6 worm cellular contexts compared by ENCODE assay signal in genomic region chrIV:14609774-14610173, ce11.
TF ChIP-seq lines count a peak whose summit lies in the region.

No protein-coding gene starts in this region.

TF ChIP-seq in whole organism, L1 larva, 84 proteins besides CTCF, POLR2A, EP300 and RAD21 (continues in another document):
- TF ChIP-seq nhr-85 (tag; lab: Kevin White, UChicago): peak; percentile 84
- peak; percentile 68 for TF ChIP-seq nhr-20 (tag; optimal IDR thresholded peaks at IDR 0.05; lab: Kevin White, UChicago)
- peak; percentile 33 for TF ChIP-seq mep-1 (tag; optimal IDR thresholded peaks at IDR 0.05; lab: Kevin White, UChicago)
- peak; percentile 1 for TF ChIP-seq nhr-90 (tag; optimal IDR thresholded peaks at IDR 0.05; lab: Kevin White, UChicago; ENCODE audit: poor library complexity)
- peak; percentile 72 for TF ChIP-seq skn-1 (tag; optimal IDR thresholded peaks at IDR 0.05; lab: Kevin White, UChicago)
- peak; percentile 19 for TF ChIP-seq blmp-1 (tag; optimal IDR thresholded peaks at IDR 0.05; lab: Kevin White, UChicago)
- TF ChIP-seq unc-62 (GFP tag; optimal IDR thresholded peaks at IDR 0.05; lab: Kevin White, UChicago): no peak
- no peak for TF ChIP-seq lsy-2 (tag; optimal IDR thresholded peaks at IDR 0.05; lab: Kevin White, UChicago)
- peak; percentile 30 for TF ChIP-seq snu-23 (GFP tag; optimal IDR thresholded peaks at IDR 0.05; lab: Kevin White, UChicago)
- TF ChIP-seq lin-35 (GFP tag; optimal IDR thresholded peaks at IDR 0.05; lab: Kevin White, UChicago): peak in 1 of 2 experiments; percentile 69
- peak; percentile 18 for TF ChIP-seq elt-2 (tag; optimal IDR thresholded peaks at IDR 0.05; lab: Kevin White, UChicago)
- no peak for TF ChIP-seq ztf-4 (tag; optimal IDR thresholded peaks at IDR 0.05; lab: Kevin White, UChicago)
- peak; percentile 37 for TF ChIP-seq jun-1 (tag; optimal IDR thresholded peaks at IDR 0.05; lab: Kevin White, UChicago)
- peak; percentile 56 for TF ChIP-seq nhr-71 (tag; optimal IDR thresholded peaks at IDR 0.05; lab: Kevin White, UChicago)
- peak in 1 of 2 experiments; percentile 8 for TF ChIP-seq mdl-1 (tag; optimal IDR thresholded peaks at IDR 0.05; lab: Kevin White, UChicago)

TF ChIP-seq in whole organism, L2 larva, 48 proteins besides CTCF, POLR2A, EP300 and RAD21:
- TF ChIP-seq ceh-82 (tag; optimal IDR thresholded peaks at IDR 0.05; lab: Kevin White, UChicago) (no peak), nhr-11 (tag; optimal IDR thresholded peaks at IDR 0.05; lab: Kevin White, UChicago) (no peak), nhr-129 (tag; optimal IDR thresholded peaks at IDR 0.05; lab: Kevin White, UChicago) (peak; percentile 75), mdl-1 (tag; optimal IDR thresholded peaks at IDR 0.05; lab: Kevin White, UChicago) (peak in 1 of 2 experiments; percentile 14), nhr-25 (tag; optimal IDR thresholded peaks at IDR 0.05; lab: Kevin White, UChicago) (peak; percentile 14), sma-9 (GFP tag; optimal IDR thresholded peaks at IDR 0.05; lab: Kevin White, UChicago) (peak; percentile 84), sma-9 (tag; optimal IDR thresholded peaks at IDR 0.05; lab: Kevin White, UChicago) (no peak), lsy-2 (tag; optimal IDR thresholded peaks at IDR 0.05; lab: Kevin White, UChicago) (peak in 1 of 2 experiments; percentile 38), sma-3 (GFP tag; optimal IDR thresholded peaks at IDR 0.05; lab: Kevin White, UChicago) (peak; percentile 61), gmeb-1 (tag; optimal IDR thresholded peaks at IDR 0.05; lab: Kevin White, UChicago) (peak; percentile 43), crh-2 (tag; optimal IDR thresholded peaks at IDR 0.05; lab: Kevin White, UChicago) (peak; percentile 53), F13H6.1 (tag; optimal IDR thresholded peaks at IDR 0.05; lab: Kevin White, UChicago) (peak; percentile 31), ztf-1 (GFP tag; conservative IDR thresholded peaks at IDR 0.05; lab: Robert Waterston, UW) (no peak), fos-1 (tag; optimal IDR thresholded peaks at IDR 0.05; lab: Kevin White, UChicago) (peak; percentile 74)

TF ChIP-seq in whole organism, L3 larva, 47 proteins besides CTCF, POLR2A, EP300 and RAD21:
- TF ChIP-seq nfya-1 (tag; optimal IDR thresholded peaks at IDR 0.05; lab: Kevin White, UChicago; ENCODE audit: insufficient read depth) (no peak), pqm-1 (tag; optimal IDR thresholded peaks at IDR 0.05; lab: Kevin White, UChicago) (peak; percentile 80), aly-2 (tag; optimal IDR thresholded peaks at IDR 0.05; lab: Kevin White, UChicago) (no peak), ztf-11 (tag; optimal IDR thresholded peaks at IDR 0.05; lab: Kevin White, UChicago) (no peak), mml-1 (tag; optimal IDR thresholded peaks at IDR 0.05; lab: Kevin White, UChicago) (no peak), ama-1 (optimal IDR thresholded peaks at IDR 0.05; lab: Kevin White, UChicago) (no peak), nhr-23 (tag; optimal IDR thresholded peaks at IDR 0.05; lab: Kevin White, UChicago) (peak; percentile 10), pha-4 (tag; optimal IDR thresholded peaks at IDR 0.05; lab: Kevin White, UChicago) (peak; percentile 79), jun-1 (tag; optimal IDR thresholded peaks at IDR 0.05; lab: Kevin White, UChicago) (peak; percentile 40), nhr-25 (tag; optimal IDR thresholded peaks at IDR 0.05; lab: Kevin White, UChicago) (peak; percentile 35), elt-2 (tag; optimal IDR thresholded peaks at IDR 0.05; lab: Kevin White, UChicago) (peak; percentile 56)

TF ChIP-seq in whole organism, L4 larva, 104 proteins besides CTCF, POLR2A, EP300 and RAD21 (continues in another document):
- no peak for TF ChIP-seq F37D6.2 (tag; optimal IDR thresholded peaks at IDR 0.05; lab: Kevin White, UChicago)
- no peak for TF ChIP-seq F10B5.3 (tag; optimal IDR thresholded peaks at IDR 0.05; lab: Kevin White, UChicago)
- no peak for TF ChIP-seq arid-1 (GFP tag; conservative IDR thresholded peaks at IDR 0.05; lab: Robert Waterston, UW)
- peak; percentile 98 for TF ChIP-seq nhr-28 (tag; optimal IDR thresholded peaks at IDR 0.05; lab: Kevin White, UChicago)
- no peak for TF ChIP-seq F26F4.8 (GFP tag; conservative IDR thresholded peaks at IDR 0.05; lab: Robert Waterston, UW)
- TF ChIP-seq mxl-3 (GFP tag; optimal IDR thresholded peaks at IDR 0.05; lab: Kevin White, UChicago): no peak
- no peak for TF ChIP-seq duxl-1 (tag; optimal IDR thresholded peaks at IDR 0.05; lab: Kevin White, UChicago; ENCODE audit: poor library complexity)
- TF ChIP-seq aly-2 (tag; optimal IDR thresholded peaks at IDR 0.05; lab: Kevin White, UChicago): no peak
- no peak for TF ChIP-seq ceh-28 (tag; optimal IDR thresholded peaks at IDR 0.05; lab: Kevin White, UChicago)
- no peak for TF ChIP-seq daf-19 (GFP tag; conservative IDR thresholded peaks at IDR 0.05; lab: Robert Waterston, UW)
- no peak for TF ChIP-seq zag-1 (tag; optimal IDR thresholded peaks at IDR 0.05; lab: Kevin White, UChicago)
- TF ChIP-seq mxl-2 (GFP tag; conservative IDR thresholded peaks at IDR 0.05; lab: Robert Waterston, UW): no peak
- no peak for TF ChIP-seq R02D3.7 (tag; optimal IDR thresholded peaks at IDR 0.05; lab: Kevin White, UChicago)
- no peak for TF ChIP-seq ceh-20 (GFP tag; IDR thresholded peaks at IDR 0.05; lab: Robert Waterston, UW)
- TF ChIP-seq zip-11 (GFP tag; IDR thresholded peaks at IDR 0.05; lab: Robert Waterston, UW): no peak
- no peak for TF ChIP-seq rbr-2 (tag; optimal IDR thresholded peaks at IDR 0.05; lab: Kevin White, UChicago)
- 0 out of 2 replicates have a peak, but pooled peaks have one; percentile 32 for TF ChIP-seq dmd-8 (GFP tag; IDR thresholded peaks at IDR 0.05; lab: Robert Waterston, UW)
- TF ChIP-seq mdt-29 (GFP tag; IDR thresholded peaks at IDR 0.05; lab: Robert Waterston, UW): no peak
- no peak for TF ChIP-seq F44E2.7 (GFP tag; IDR thresholded peaks at IDR 0.05; lab: Robert Waterston, UW)
- no peak for TF ChIP-seq lim-7 (GFP tag; IDR thresholded peaks at IDR 0.05; lab: Robert Waterston, UW)

TF ChIP-seq in whole organism, late embryonic, 69 proteins besides CTCF, POLR2A, EP300 and RAD21:
- TF ChIP-seq hlh-30 (tag; optimal IDR thresholded peaks at IDR 0.05; lab: Kevin White, UChicago; ENCODE audit: insufficient read depth): peak; percentile 9
- TF ChIP-seq elt-2 (tag; optimal IDR thresholded peaks at IDR 0.05; lab: Kevin White, UChicago): no peak

TF ChIP-seq in whole organism, young adult, 124 proteins besides CTCF, POLR2A, EP300 and RAD21:
- TF ChIP-seq lin-26 (GFP tag; IDR thresholded peaks at IDR 0.05; lab: Robert Waterston, UW) (peak; percentile 27; the same call in 1 of the 2 replicates), lin-40 (tag; optimal IDR thresholded peaks at IDR 0.05; lab: Kevin White, UChicago) (peak; percentile 0), ceh-40 (GFP tag; IDR thresholded peaks at IDR 0.05; lab: Robert Waterston, UW) (no peak), Y53G8AR.9 (GFP tag; conservative IDR thresholded peaks at IDR 0.05; lab: Robert Waterston, UW) (no peak), nhr-80 (tag; optimal IDR thresholded peaks at IDR 0.05; lab: Kevin White, UChicago) (peak; percentile 59), cebp-1 (GFP tag; IDR thresholded peaks at IDR 0.05; lab: Robert Waterston, UW) (no peak), cebp-1 (tag; optimal IDR thresholded peaks at IDR 0.05; lab: Kevin White, UChicago) (peak; percentile 50), pha-4 (tag; optimal IDR thresholded peaks at IDR 0.05; lab: Kevin White, UChicago) (peak; percentile 49), mel-28 (tag; optimal IDR thresholded peaks at IDR 0.05; lab: Kevin White, UChicago; ENCODE audit: borderline replicate concordance) (no peak)
